Worm (Caenorhabditis elegans) whole organism, L1 larva: Measurements from ENCODE around the gene K09C8.2.

Experiments used
- aly-2 ChIP-seq: fragments of 150-350 bp; optimal IDR thresholded peaks from 2 replicates; lab custom pipeline; 2014; ENCODE audit warnings: missing biosample characterization, missing genetic modification characterization
- ama-1 ChIP-seq: fragments of 150-350 bp; optimal IDR thresholded peaks from 2 replicates; lab custom pipeline; 2014
- ceh-82 ChIP-seq, 3 experiments: fragments of 150-350 bp in 1 of 3; sonication (generic microtip) in 2 of 3; optimal IDR thresholded peaks; 2 replicates each; lab custom pipeline; 2014 to 2017; ENCODE audit warnings: missing biosample characterization in 3 of 3, missing genetic modification characterization in 3 of 3
- ces-1 ChIP-seq: fragments of 150-350 bp; optimal IDR thresholded peaks from 2 replicates; lab custom pipeline; 2014; ENCODE audit warnings: missing biosample characterization, missing genetic modification reagents, missing genetic modification characterization
- efl-1 ChIP-seq, 4 experiments: fragments of 150-350 bp; optimal IDR thresholded peaks in 3 of 4; peaks in 1 of 4; 1 replicate in 1 of 4; 2 replicates in 3 of 4; lab custom pipeline; 2014; ENCODE audit warnings: missing biosample characterization in 2 of 4, missing genetic modification characterization in 2 of 4, missing genetic modification reagents in 2 of 4
- elt-3 ChIP-seq, 6 experiments: fragments of 150-350 bp in 1 of 6; sonication (generic microtip); optimal IDR thresholded peaks; 2 replicates each; lab custom pipeline; 2017 to 2018; ENCODE audit warnings: missing biosample characterization in 6 of 6, missing genetic modification characterization in 6 of 6, inconsistent platforms in 1 of 6
- fkh-10 ChIP-seq: sonication (generic microtip); optimal IDR thresholded peaks from 2 replicates; lab custom pipeline; 2017; ENCODE audit warnings: missing biosample characterization, missing genetic modification reagents, missing genetic modification characterization
- grh-1 ChIP-seq: fragments of 200-800 bp; sonication (Bioruptor generic); IDR thresholded peaks from 2 replicates; pipeline ENCODE4 v1.3.6; 2022; ENCODE audit warnings: missing genetic modification reagents, missing genetic modification characterization, missing compliant biosample characterization
- jun-1 ChIP-seq: fragments of 150-350 bp; optimal IDR thresholded peaks from 2 replicates; lab custom pipeline; 2014; ENCODE audit warnings: missing biosample characterization, missing genetic modification reagents, missing genetic modification characterization
- lin-15B ChIP-seq: fragments of 150-350 bp; sonication (generic microtip); optimal IDR thresholded peaks from 3 replicates; lab custom pipeline; 2014; ENCODE audit warnings: missing biosample characterization, missing genetic modification characterization
- nhr-12 ChIP-seq: sonication (generic microtip); optimal IDR thresholded peaks from 2 replicates; lab custom pipeline; 2017; ENCODE audit warnings: missing biosample characterization, missing genetic modification characterization
- nhr-237 ChIP-seq: fragments of 150-350 bp; optimal IDR thresholded peaks from 2 replicates; lab custom pipeline; 2014; ENCODE audit warnings: missing biosample characterization, missing genetic modification characterization
- ztf-11 ChIP-seq, 2 experiments: sonication (generic microtip); optimal IDR thresholded peaks; 2 replicates each; lab custom pipeline; 2016 to 2017; ENCODE audit warnings: missing genetic modification characterization in 2 of 2, missing biosample characterization in 1 of 2, missing compliant biosample characterization in 1 of 2

ce11 chrX:10909661-10910060 lies 49.6 kb upstream of the K09C8.2 start:
- TF ChIP-seq ztf-11 (tag; optimal IDR thresholded peaks at IDR 0.05; lab: Kevin White, UChicago) (no peak), elt-3 (tag; optimal IDR thresholded peaks at IDR 0.05; lab: Kevin White, UChicago) (no peak), ceh-82 (tag; optimal IDR thresholded peaks at IDR 0.05; lab: Kevin White, UChicago) (no peak), ama-1 (no peak), efl-1 (optimal IDR thresholded peaks at IDR 0.05; lab: Kevin White, UChicago) (no peak), efl-1 (GFP tag; optimal IDR thresholded peaks at IDR 0.05 in 1 of 2; lab: Kevin White, UChicago) (no peak), ces-1 (GFP tag; lab: Kevin White, UChicago) (no peak), aly-2 (tag; lab: Kevin White, UChicago) (no peak), grh-1 (GFP tag; lab: Robert Waterston, UW) (no peak), nhr-237 (tag; lab: Kevin White, UChicago) (no peak), jun-1 (tag; lab: Kevin White, UChicago) (no peak), lin-15B (tag; lab: Kevin White, UChicago) (no peak), fkh-10 (GFP tag; lab: Kevin White, UChicago) (no peak), nhr-12 (no peak)
